Fruit fly (Drosophila melanogaster): ENCODE results near the gene CG5114.

The CG5114 gene

dm6 chr3L:14969171-14969570, 13.5 kb upstream of the CG5114 start, which contains the start of gene Tom (continued):
- no peak for TF ChIP-seq Sry-δ (GFP tag; optimal IDR thresholded peaks at IDR 0.05)
- TF ChIP-seq croc (GFP tag; conservative IDR thresholded peaks at IDR 0.05) = no peak
- no peak for TF ChIP-seq Dek (tag; optimal IDR thresholded peaks at IDR 0.05)
- TF ChIP-seq CG14710 (tag; optimal IDR thresholded peaks at IDR 0.05) = no peak
- TF ChIP-seq nau (GFP tag; optimal IDR thresholded peaks at IDR 0.05) = no peak
- TF ChIP-seq Hr51 (GFP tag; optimal IDR thresholded peaks at IDR 0.05) = no peak
- no peak for TF ChIP-seq Atf-2 (GFP tag; optimal IDR thresholded peaks at IDR 0.05)
- no peak for TF ChIP-seq NfI (GFP tag; optimal IDR thresholded peaks at IDR 0.05)
- TF ChIP-seq Hmx (GFP tag; optimal IDR thresholded peaks at IDR 0.05) = no peak
- no peak for TF ChIP-seq Dad (GFP tag; optimal IDR thresholded peaks at IDR 0.05)
- TF ChIP-seq CG8944 (GFP tag; optimal IDR thresholded peaks at IDR 0.05) = no peak
- peak; percentile 98 for TF ChIP-seq kni (GFP tag; optimal IDR thresholded peaks at IDR 0.05)
- no peak for TF ChIP-seq grn (GFP tag; optimal IDR thresholded peaks at IDR 0.05)
- TF ChIP-seq Hr3 (GFP tag; optimal IDR thresholded peaks at IDR 0.05) = no peak
- no peak for TF ChIP-seq Sry-β (GFP tag; optimal IDR thresholded peaks at IDR 0.05)
- no peak for TF ChIP-seq gro (GFP tag; optimal IDR thresholded peaks at IDR 0.05)
- TF ChIP-seq Jarid2 (GFP tag; optimal IDR thresholded peaks at IDR 0.05) = peak; percentile 67
- TF ChIP-seq BEAF-32 (GFP tag; optimal IDR thresholded peaks at IDR 0.05) = no peak
- no peak for TF ChIP-seq CG13287 (GFP tag; IDR thresholded peaks at IDR 0.05; ENCODE audit: partially characterized antibody)
- TF ChIP-seq CG13894 (tag; optimal IDR thresholded peaks at IDR 0.05) = no peak
- TF ChIP-seq Nf-YC (tag; optimal IDR thresholded peaks at IDR 0.05) = peak; percentile 93
- TF ChIP-seq Asciz (GFP tag; optimal IDR thresholded peaks at IDR 0.05) = no peak
- no peak for TF ChIP-seq gem (tag; optimal IDR thresholded peaks at IDR 0.05)
- no peak for TF ChIP-seq gcm2 (GFP tag; optimal IDR thresholded peaks at IDR 0.05)
- TF ChIP-seq CG18011 (GFP tag; optimal IDR thresholded peaks at IDR 0.05) = no peak
- TF ChIP-seq eve (GFP tag; optimal IDR thresholded peaks at IDR 0.05) = no peak
- TF ChIP-seq nerfin-1 (tag; optimal IDR thresholded peaks at IDR 0.05) = no peak
- TF ChIP-seq repo (GFP tag; optimal IDR thresholded peaks at IDR 0.05) = no peak
- 0 out of 2 replicates have a peak, but pooled peaks have one; percentile 44 for TF ChIP-seq rib (GFP tag; IDR thresholded peaks at IDR 0.05)
- no peak for TF ChIP-seq prd (optimal IDR thresholded peaks at IDR 0.05)
- TF ChIP-seq prd (GFP tag; IDR thresholded peaks at IDR 0.05) = peak; percentile 11; the same call in 1 of the 3 replicates
- no peak for TF ChIP-seq CG8924 (tag; optimal IDR thresholded peaks at IDR 0.05)
- no peak for TF ChIP-seq CG31441 (GFP tag; IDR thresholded peaks at IDR 0.05)
- TF ChIP-seq Camta (GFP tag; optimal IDR thresholded peaks at IDR 0.05) = no peak
- no peak for TF ChIP-seq CG10209 (GFP tag; optimal IDR thresholded peaks at IDR 0.05)
- TF ChIP-seq CG14667 (GFP tag; IDR thresholded peaks at IDR 0.05) = no peak
- no peak for TF ChIP-seq twi (tag; optimal IDR thresholded peaks at IDR 0.05)
- TF ChIP-seq CG10959 (GFP tag; IDR thresholded peaks at IDR 0.05) = no peak
- TF ChIP-seq CG34422 (GFP tag; IDR thresholded peaks at IDR 0.05) = no peak
- no peak for TF ChIP-seq Atf3 (GFP tag; optimal IDR thresholded peaks at IDR 0.05)
- no peak for TF ChIP-seq sna (GFP tag; IDR thresholded peaks at IDR 0.05; ENCODE audit: partially characterized antibody)
- no peak for TF ChIP-seq CG8765 (GFP tag; IDR thresholded peaks at IDR 0.05)
- TF ChIP-seq pnt (GFP tag; optimal IDR thresholded peaks at IDR 0.05) = no peak
- TF ChIP-seq CG6689 (GFP tag; IDR thresholded peaks at IDR 0.05) = no peak
- no peak for TF ChIP-seq zfh1 (GFP tag; IDR thresholded peaks at IDR 0.05)
- TF ChIP-seq emc (GFP tag; optimal IDR thresholded peaks at IDR 0.05) = no peak
- no peak for TF ChIP-seq CG7745 (tag; optimal IDR thresholded peaks at IDR 0.05)
- TF ChIP-seq CG6683 (GFP tag; optimal IDR thresholded peaks at IDR 0.05) = no peak
- TF ChIP-seq GATAe (GFP tag; conservative IDR thresholded peaks at IDR 0.05) = no peak
- TF ChIP-seq stwl (tag; optimal IDR thresholded peaks at IDR 0.05) = no peak
- no peak for TF ChIP-seq CG42726 (GFP tag; IDR thresholded peaks at IDR 0.05; ENCODE audit: partially characterized antibody)

All from whole organism, embryonic.